Worm (Caenorhabditis elegans): Measurements from ENCODE around the gene Y58A7A.5.

Y58A7A.5 gene

ce11 chrV:5086919-5087404 lies at the start of gene Y58A7A.5:
TSS of gene Y58A7A.5 (minus strand) at chrV:5086969.
- TF ChIP-seq sma-9 (GFP tag; optimal IDR thresholded peaks at IDR 0.05) (peak; percentile 82), sma-9 (tag; optimal IDR thresholded peaks at IDR 0.05) (no peak), lsy-2 (tag; optimal IDR thresholded peaks at IDR 0.05) (peak in 1 of 2 experiments; percentile 45), gmeb-1 (tag; optimal IDR thresholded peaks at IDR 0.05) (no peak), sem-4 (tag; optimal IDR thresholded peaks at IDR 0.05) (peak; percentile 10), R02D3.7 (tag; optimal IDR thresholded peaks at IDR 0.05) (no peak), unc-55 (GFP tag; optimal IDR thresholded peaks at IDR 0.05) (peak; percentile 57), C34F6.9 (tag; optimal IDR thresholded peaks at IDR 0.05) (peak; percentile 25), ceh-16 (tag; optimal IDR thresholded peaks at IDR 0.05) (no peak), nhr-12 (tag; optimal IDR thresholded peaks at IDR 0.05) (no peak), sma-3 (GFP tag; optimal IDR thresholded peaks at IDR 0.05) (no peak), crh-2 (tag; optimal IDR thresholded peaks at IDR 0.05) (no peak), ztf-4 (tag; optimal IDR thresholded peaks at IDR 0.05) (no peak), aly-2 (tag; optimal IDR thresholded peaks at IDR 0.05) (no peak), unc-39 (tag; optimal IDR thresholded peaks at IDR 0.05) (no peak), snpc-4 (tag; optimal IDR thresholded peaks at IDR 0.05) (no peak), lin-39 (tag; optimal IDR thresholded peaks at IDR 0.05) (no peak), fos-1 (tag; optimal IDR thresholded peaks at IDR 0.05) (peak; percentile 10), ceh-82 (tag; optimal IDR thresholded peaks at IDR 0.05) (no peak), nhr-129 (tag; optimal IDR thresholded peaks at IDR 0.05) (peak; percentile 97)

ce11 chrV:5132441-5132840 lies 45.7 kb upstream of the Y58A7A.5 start, which contains the start of gene F14F9.4:
TSS of gene F14F9.4 (plus strand) at chrV:5132741.
- TF ChIP-seq dmd-4 (tag; optimal IDR thresholded peaks at IDR 0.05) (no peak), nhr-25 (tag; optimal IDR thresholded peaks at IDR 0.05) (no peak), R02D3.7 (tag; optimal IDR thresholded peaks at IDR 0.05) (no peak), skn-1 (tag; optimal IDR thresholded peaks at IDR 0.05) (no peak), nhr-129 (tag; optimal IDR thresholded peaks at IDR 0.05) (no peak), ZK546.5 (tag; optimal IDR thresholded peaks at IDR 0.05) (no peak), sma-3 (GFP tag; optimal IDR thresholded peaks at IDR 0.05) (no peak), unc-39 (tag; optimal IDR thresholded peaks at IDR 0.05) (no peak), sem-4 (tag; optimal IDR thresholded peaks at IDR 0.05) (no peak), aly-2 (tag; optimal IDR thresholded peaks at IDR 0.05) (no peak), nhr-23 (tag; optimal IDR thresholded peaks at IDR 0.05) (no peak), unc-55 (GFP tag; optimal IDR thresholded peaks at IDR 0.05) (no peak), nhr-6 (tag; optimal IDR thresholded peaks at IDR 0.05) (no peak), blmp-1 (tag; optimal IDR thresholded peaks at IDR 0.05; ENCODE audit: insufficient read depth) (no peak), peb-1 (tag; optimal IDR thresholded peaks at IDR 0.05) (no peak)

- TF ChIP-seq unc-55 (GFP tag; optimal IDR thresholded peaks at IDR 0.05) (peak; percentile 83), nhr-77 (tag; optimal IDR thresholded peaks at IDR 0.05) (no peak), snpc-4 (tag; optimal IDR thresholded peaks at IDR 0.05) (peak; percentile 18), skn-1 (tag; optimal IDR thresholded peaks at IDR 0.05) (peak; percentile 52), C34F6.9 (tag; optimal IDR thresholded peaks at IDR 0.05) (peak; percentile 61), unc-62 (GFP tag; optimal IDR thresholded peaks at IDR 0.05) (no peak), ztf-11 (tag; optimal IDR thresholded peaks at IDR 0.05) (no peak), nhr-25 (tag; optimal IDR thresholded peaks at IDR 0.05) (no peak), crh-2 (tag; optimal IDR thresholded peaks at IDR 0.05) (no peak), ceh-16 (tag; optimal IDR thresholded peaks at IDR 0.05) (no peak), ceh-82 (tag; optimal IDR thresholded peaks at IDR 0.05) (no peak), nhr-129 (tag; optimal IDR thresholded peaks at IDR 0.05) (peak; percentile 100), mbf-1 (tag; optimal IDR thresholded peaks at IDR 0.05) (no peak), fos-1 (tag; optimal IDR thresholded peaks at IDR 0.05) (peak; percentile 68), egl-27 (tag; optimal IDR thresholded peaks at IDR 0.05) (no peak), lsy-2 (tag; optimal IDR thresholded peaks at IDR 0.05) (peak in 1 of 2 experiments; percentile 23)
These were observed 44.6 kb upstream of the Y58A7A.5 start for ce11 chrV:5131380-5131779.

- TF ChIP-seq mbf-1 (tag; optimal IDR thresholded peaks at IDR 0.05) (no peak), dmd-4 (tag; optimal IDR thresholded peaks at IDR 0.05) (no peak), ceh-16 (tag; optimal IDR thresholded peaks at IDR 0.05) (no peak), Y55F3AM.14 (GFP tag; optimal IDR thresholded peaks at IDR 0.05) (no peak), mdl-1 (tag; optimal IDR thresholded peaks at IDR 0.05) (no peak), lsy-2 (tag; optimal IDR thresholded peaks at IDR 0.05) (no peak), gmeb-1 (tag; optimal IDR thresholded peaks at IDR 0.05) (no peak), nhr-77 (tag; optimal IDR thresholded peaks at IDR 0.05) (no peak), peb-1 (tag; optimal IDR thresholded peaks at IDR 0.05) (no peak), fos-1 (tag; optimal IDR thresholded peaks at IDR 0.05) (no peak), ztf-1 (GFP tag; conservative IDR thresholded peaks at IDR 0.05) (no peak), ceh-82 (tag; optimal IDR thresholded peaks at IDR 0.05) (no peak), R02D3.7 (tag; optimal IDR thresholded peaks at IDR 0.05) (no peak), C34F6.9 (tag; optimal IDR thresholded peaks at IDR 0.05) (no peak), nhr-23 (tag; optimal IDR thresholded peaks at IDR 0.05) (no peak)
These were observed 43.2 kb upstream of the Y58A7A.5 start, which contains the start of gene F14F9.8 for ce11 chrV:5130018-5130417. TSS of gene F14F9.8 (plus strand) at chrV:5130318.

All from whole organism, L2 larva.